Fruit fly (Drosophila melanogaster) whole organism, prepupa: ENCODE results near the gene CG43131.
A peak's percentile ranks its signal among the peaks of the same experiment; 100 is the strongest.

Experiments used
- Blimp-1 ChIP-seq: fragments of 200-800 bp; sonication (Bioruptor generic); optimal IDR thresholded peaks from 3 replicates; lab custom pipeline; 2017; ENCODE audit warnings: missing biosample characterization, missing genetic modification characterization, mild to moderate bottlenecking, moderate library complexity, missing genetic modification reagents
- CG10631 ChIP-seq: fragments of 200-800 bp; sonication (Bioruptor generic); optimal IDR thresholded peaks from 2 replicates; lab custom pipeline; 2016; ENCODE audit warnings: missing biosample characterization, missing genetic modification characterization
- CG10669 ChIP-seq: fragments of 200-800 bp; sonication (Bioruptor generic); optimal IDR thresholded peaks from 3 replicates; lab custom pipeline; 2018; ENCODE audit warnings: missing biosample characterization, mild to moderate bottlenecking, missing genetic modification characterization, moderate library complexity
- CG11762 ChIP-seq: fragments of 200-800 bp; sonication (Bioruptor generic); optimal IDR thresholded peaks from 3 replicates; lab custom pipeline; 2016; ENCODE audit warnings: missing biosample characterization, missing genetic modification characterization; ENCODE audit not compliant: insufficient read depth
- CG16779 ChIP-seq: fragments of 200-800 bp; sonication (Bioruptor generic); optimal IDR thresholded peaks from 3 replicates; lab custom pipeline; 2017; ENCODE audit warnings: missing biosample characterization, mild to moderate bottlenecking, missing genetic modification characterization
- CG3032 ChIP-seq: fragments of 200-800 bp; optimal IDR thresholded peaks from 2 replicates; lab custom pipeline; 2019; ENCODE audit warnings: missing biosample characterization, mild to moderate bottlenecking, missing genetic modification characterization, moderate library complexity
- CG34406 ChIP-seq: fragments of 200-800 bp; sonication (Bioruptor generic); optimal IDR thresholded peaks from 3 replicates; lab custom pipeline; 2016; ENCODE audit warnings: missing biosample characterization, missing genetic modification characterization
- CG3919 ChIP-seq: fragments of 200-800 bp; sonication (Bioruptor generic); optimal IDR thresholded peaks from 3 replicates; lab custom pipeline; 2016; ENCODE audit warnings: missing biosample characterization, missing genetic modification characterization
- CG6163 ChIP-seq: fragments of 200-800 bp; sonication (Bioruptor generic); IDR thresholded peaks from 3 replicates; pipeline ENCODE4 v1.3.6; 2022; ENCODE audit warnings: missing biosample characterization, missing genetic modification characterization
- CG6792 ChIP-seq: fragments of 200-800 bp; sonication (Bioruptor generic); optimal IDR thresholded peaks from 3 replicates; lab custom pipeline; 2016; ENCODE audit warnings: missing biosample characterization, missing genetic modification characterization
- CG6808 ChIP-seq: fragments of 200-800 bp; sonication (Bioruptor generic); optimal IDR thresholded peaks from 3 replicates; lab custom pipeline; 2017; ENCODE audit warnings: missing biosample characterization, missing genetic modification characterization, mild to moderate bottlenecking, moderate library complexity, missing genetic modification reagents
- CG6854 ChIP-seq: fragments of 200-800 bp; sonication (Bioruptor generic); optimal IDR thresholded peaks from 2 replicates; lab custom pipeline; 2017; ENCODE audit warnings: missing biosample characterization, mild to moderate bottlenecking, missing genetic modification characterization
- CG7368 ChIP-seq: fragments of 200-800 bp; sonication (Bioruptor generic); optimal IDR thresholded peaks from 3 replicates; lab custom pipeline; 2016; ENCODE audit warnings: missing biosample characterization, missing genetic modification characterization
- CG8319 ChIP-seq: fragments of 200-800 bp; sonication (Bioruptor generic); optimal IDR thresholded peaks from 3 replicates; lab custom pipeline; 2016; ENCODE audit warnings: missing biosample characterization, missing genetic modification characterization
- CG8632 ChIP-seq: fragments of 200-800 bp; sonication (Bioruptor generic); optimal IDR thresholded peaks from 3 replicates; lab custom pipeline; 2016; ENCODE audit warnings: missing biosample characterization, missing genetic modification characterization
- Eip75B ChIP-seq: fragments of 200-800 bp; sonication (Bioruptor generic); optimal IDR thresholded peaks from 3 replicates; lab custom pipeline; 2016; ENCODE audit warnings: missing biosample characterization, missing genetic modification characterization
- Eip78C ChIP-seq: fragments of 200-800 bp; sonication (Bioruptor generic); peaks from one replicate; lab custom pipeline; 2016; ENCODE audit warnings: missing biosample characterization, missing genetic modification characterization
- Eip93F ChIP-seq: fragments of 200-800 bp; sonication (Bioruptor generic); optimal IDR thresholded peaks from 2 replicates; lab custom pipeline; 2016; ENCODE audit warnings: missing biosample characterization, mild to moderate bottlenecking, missing genetic modification characterization
- Ets21C ChIP-seq: fragments of 200-800 bp; sonication (Bioruptor generic); optimal IDR thresholded peaks from 3 replicates; lab custom pipeline; 2016; ENCODE audit warnings: missing biosample characterization, missing genetic modification characterization
- Ets96B ChIP-seq: fragments of 200-800 bp; optimal IDR thresholded peaks from 2 replicates; lab custom pipeline; 2019; ENCODE audit warnings: missing biosample characterization, mild to moderate bottlenecking, missing genetic modification characterization, moderate library complexity
- Hr38 ChIP-seq: sonication (Bioruptor generic); optimal IDR thresholded peaks from 2 replicates; lab custom pipeline; 2016; ENCODE audit warnings: missing biosample characterization, missing genetic modification characterization
- Hr39 ChIP-seq: fragments of 200-800 bp; sonication (Bioruptor generic); optimal IDR thresholded peaks from 2 replicates; lab custom pipeline; 2016; ENCODE audit warnings: missing biosample characterization, missing genetic modification characterization
- Hr4 ChIP-seq: fragments of 200-800 bp; sonication (Bioruptor generic); optimal IDR thresholded peaks from 3 replicates; lab custom pipeline; 2016; ENCODE audit warnings: missing biosample characterization, missing genetic modification characterization
- Lpt ChIP-seq: fragments of 200-800 bp; sonication (Bioruptor generic); optimal IDR thresholded peaks from 3 replicates; lab custom pipeline; 2016; ENCODE audit warnings: missing biosample characterization, missing genetic modification characterization
- Met ChIP-seq: fragments of 200-800 bp; sonication (Bioruptor generic); optimal IDR thresholded peaks from 3 replicates; lab custom pipeline; 2016; ENCODE audit warnings: missing biosample characterization, missing genetic modification characterization
- Sox15 ChIP-seq: fragments of 200-800 bp; sonication (Bioruptor generic); optimal IDR thresholded peaks from 3 replicates; lab custom pipeline; 2016; ENCODE audit warnings: missing biosample characterization, missing genetic modification characterization
- cyc ChIP-seq: fragments of 200-800 bp; sonication (Bioruptor generic); optimal IDR thresholded peaks from 3 replicates; lab custom pipeline; 2016; ENCODE audit warnings: missing biosample characterization, missing genetic modification characterization
- eg ChIP-seq: fragments of 200-800 bp; sonication (Bioruptor generic); IDR thresholded peaks from 3 replicates; pipeline ENCODE4 v1.3.6; 2022; ENCODE audit warnings: missing biosample characterization, missing genetic modification characterization
- fd85E ChIP-seq: fragments of 200-800 bp; sonication (Bioruptor generic); optimal IDR thresholded peaks from 3 replicates; lab custom pipeline; 2016; ENCODE audit warnings: missing biosample characterization, missing genetic modification characterization
- fkh ChIP-seq: fragments of 200-800 bp; sonication (Bioruptor generic); optimal IDR thresholded peaks from 3 replicates; lab custom pipeline; 2017; ENCODE audit warnings: missing biosample characterization, mild to moderate bottlenecking, missing genetic modification characterization, moderate library complexity
- pdm3 ChIP-seq: fragments of 200-800 bp; sonication (Bioruptor generic); optimal IDR thresholded peaks from 3 replicates; lab custom pipeline; 2016; ENCODE audit warnings: missing biosample characterization, missing genetic modification characterization
- ss ChIP-seq, 2 experiments: fragments of 200-800 bp; sonication (Bioruptor generic); optimal IDR thresholded peaks; 2 replicates in 1 of 2; 3 replicates in 1 of 2; lab custom pipeline; 2017 to 2018; ENCODE audit warnings: mild to moderate bottlenecking in 2 of 2, missing biosample characterization in 2 of 2, missing genetic modification characterization in 2 of 2, moderate library complexity in 1 of 2
- svp ChIP-seq: fragments of 200-800 bp; sonication (Bioruptor generic); peaks from one replicate; lab custom pipeline; 2016; ENCODE audit warnings: missing biosample characterization, missing genetic modification characterization
- topi ChIP-seq: fragments of 200-800 bp; sonication (Bioruptor generic); optimal IDR thresholded peaks from 3 replicates; lab custom pipeline; 2016; ENCODE audit warnings: missing biosample characterization, missing genetic modification characterization
- vri ChIP-seq: fragments of 200-800 bp; sonication (Bioruptor generic); optimal IDR thresholded peaks from 3 replicates; lab custom pipeline; 2016; ENCODE audit warnings: missing biosample characterization, mild to moderate bottlenecking, missing genetic modification characterization

CG43131 gene

dm6 chr3R:5100323-5101055 is 8.5 kb downstream of the CG43131 start (continued):
- TF ChIP-seq CG10669 (GFP tag; lab: Kevin White, UChicago), result peak; percentile 47
- peak; percentile 3 for TF ChIP-seq Hr4
- peak; percentile 59 for TF ChIP-seq CG6792 (GFP tag; lab: Kevin White, UChicago)
- TF ChIP-seq Lpt (GFP tag; lab: Kevin White, UChicago), result no peak
- TF ChIP-seq CG34406, result peak; percentile 48
- TF ChIP-seq CG8632 (GFP tag; lab: Kevin White, UChicago), result peak; percentile 45
- TF ChIP-seq Hr38, result no peak
- TF ChIP-seq CG16779 (tag; lab: Kevin White, UChicago), result no peak
- peak; percentile 87 for TF ChIP-seq Met (GFP tag; lab: Kevin White, UChicago)
- TF ChIP-seq Hr39, result peak; percentile 69
- TF ChIP-seq CG6808 (GFP tag; lab: Kevin White, UChicago), result peak; percentile 5
- no peak for TF ChIP-seq fkh (GFP tag; lab: Kevin White, UChicago)
- TF ChIP-seq Ets21C (GFP tag; lab: Kevin White, UChicago), result peak; percentile 51
- TF ChIP-seq CG8319 (GFP tag; lab: Kevin White, UChicago), result peak; percentile 12
- peak; percentile 73 for TF ChIP-seq CG10631 (GFP tag; lab: Kevin White, UChicago)
- peak; percentile 57 for TF ChIP-seq Eip75B
- TF ChIP-seq eg (GFP tag; lab: Robert Waterston, UW), result no peak
- TF ChIP-seq fd85E (GFP tag; lab: Kevin White, UChicago), result no peak
- peak; percentile 34 for TF ChIP-seq CG6854

- TF ChIP-seq Eip93F (GFP tag; lab: Kevin White, UChicago), result no peak
- no peak for TF ChIP-seq CG3032 (tag; lab: Kevin White, UChicago)
- TF ChIP-seq Ets96B (tag; lab: Kevin White, UChicago), result peak; percentile 7
- TF ChIP-seq svp, result peak; percentile 65
- no peak for TF ChIP-seq eg (GFP tag; lab: Robert Waterston, UW)
- peak; percentile 16 for TF ChIP-seq Eip75B
- TF ChIP-seq Hr4, result no peak
- TF ChIP-seq vri, result no peak
- TF ChIP-seq CG6808 (GFP tag; lab: Kevin White, UChicago), result no peak
- no peak for TF ChIP-seq Blimp-1 (GFP tag; lab: Kevin White, UChicago)
- TF ChIP-seq pdm3 (GFP tag; lab: Kevin White, UChicago), result peak; percentile 26
- no peak for TF ChIP-seq topi (GFP tag; lab: Kevin White, UChicago)
- no peak for TF ChIP-seq cyc (GFP tag; lab: Kevin White, UChicago)
- TF ChIP-seq CG3919, result no peak
- no peak for TF ChIP-seq Sox15 (GFP tag; lab: Kevin White, UChicago)
- TF ChIP-seq CG8319 (GFP tag; lab: Kevin White, UChicago), result no peak
- peak; percentile 59 for TF ChIP-seq Eip78C
- no peak for TF ChIP-seq CG7368 (GFP tag; lab: Kevin White, UChicago)
- TF ChIP-seq CG6163 (GFP tag; lab: Robert Waterston, UW), result no peak
Measured at dm6 chr3R:5097866-5098484, 11.0 kb downstream of the CG43131 start.

- no peak for TF ChIP-seq cyc (GFP tag; lab: Kevin White, UChicago)
- no peak for TF ChIP-seq CG11762 (GFP tag; lab: Kevin White, UChicago)
- peak; percentile 61 for TF ChIP-seq CG6854
- peak in 1 of 2 experiments; percentile 57 for TF ChIP-seq ss (GFP tag; optimal IDR thresholded peaks at IDR 0.05; lab: Kevin White, UChicago)
- TF ChIP-seq, all 60 proteins: peak for 2
Measured at dm6 chr3R:5097175-5097574, 11.8 kb downstream of the CG43131 start.
